Fruit fly (Drosophila melanogaster) whole organism, embryonic: ENCODE measurements around the gene Atg12.

Experiments
- CG10366 ChIP-seq: fragments of 200-800 bp; sonication (Bioruptor generic); IDR thresholded peaks from 2 replicates; pipeline ENCODE4 v1.3.6; 2022; ENCODE audit warnings: missing biosample characterization, missing genetic modification characterization
- CG10654 ChIP-seq: fragments of 200-800 bp; sonication (Bioruptor generic); optimal IDR thresholded peaks from 2 replicates; lab custom pipeline; 2016; ENCODE audit warnings: missing biosample characterization, missing genetic modification characterization
- CG10959 ChIP-seq: fragments of 200-800 bp; sonication (Bioruptor generic); IDR thresholded peaks from 2 replicates; pipeline ENCODE4 v1.3.6; 2022; ENCODE audit warnings: missing biosample characterization, missing genetic modification characterization
- CG11695 ChIP-seq: fragments of 200-800 bp; sonication (Bioruptor generic); IDR thresholded peaks from 3 replicates; pipeline ENCODE4 v1.3.6; 2022; ENCODE audit warnings: missing biosample characterization, missing genetic modification characterization
- CG14667 ChIP-seq: fragments of 200-800 bp; sonication (Bioruptor generic); IDR thresholded peaks from 2 replicates; pipeline ENCODE4 v1.3.6; 2022; ENCODE audit warnings: missing biosample characterization, missing genetic modification characterization
- CG1647 ChIP-seq: fragments of 200-800 bp; sonication (Bioruptor generic); optimal IDR thresholded peaks from 3 replicates; lab custom pipeline; 2016; ENCODE audit warnings: missing biosample characterization, missing genetic modification characterization
- CG17359 ChIP-seq: fragments of 200-800 bp; sonication (Bioruptor generic); optimal IDR thresholded peaks from 3 replicates; lab custom pipeline; 2018; ENCODE audit warnings: missing biosample characterization, mild to moderate bottlenecking, missing genetic modification characterization, moderate library complexity
- CG18262 ChIP-seq: fragments of 200-800 bp; optimal IDR thresholded peaks from 3 replicates; lab custom pipeline; 2019; ENCODE audit warnings: missing biosample characterization, mild to moderate bottlenecking, missing genetic modification characterization, moderate library complexity
- CG18599 ChIP-seq: fragments of 200-800 bp; sonication (Bioruptor generic); optimal IDR thresholded peaks from 3 replicates; lab custom pipeline; 2017; ENCODE audit warnings: missing biosample characterization, missing genetic modification characterization, mild to moderate bottlenecking, moderate library complexity, missing genetic modification reagents
- CG31441 ChIP-seq: fragments of 200-800 bp; sonication (Bioruptor generic); IDR thresholded peaks from 2 replicates; pipeline ENCODE4 v1.3.6; 2022; ENCODE audit warnings: missing biosample characterization, missing genetic modification characterization
- CG3407 ChIP-seq: fragments of 200-800 bp; sonication (Bioruptor generic); optimal IDR thresholded peaks from 2 replicates; lab custom pipeline; 2018; ENCODE audit warnings: missing biosample characterization, mild to moderate bottlenecking, missing genetic modification characterization
- CG43689 ChIP-seq: fragments of 200-800 bp; sonication (Bioruptor generic); IDR thresholded peaks from 2 replicates; pipeline ENCODE4 v1.3.6; 2022; ENCODE audit warnings: missing biosample characterization, missing genetic modification characterization
- CG6791 ChIP-seq: fragments of 200-800 bp; sonication (Bioruptor generic); IDR thresholded peaks from 3 replicates; pipeline ENCODE4 v1.3.6; 2022; ENCODE audit warnings: missing biosample characterization, missing genetic modification characterization; ENCODE audit not compliant: partially characterized antibody
- CG7745 ChIP-seq: fragments of 200-800 bp; sonication (Bioruptor generic); optimal IDR thresholded peaks from 2 replicates; lab custom pipeline; 2018; ENCODE audit warnings: missing biosample characterization, mild to moderate bottlenecking, missing genetic modification characterization, moderate library complexity
- CG7786 ChIP-seq: fragments of 200-800 bp; sonication (Bioruptor generic); optimal IDR thresholded peaks from 2 replicates; lab custom pipeline; 2016; ENCODE audit warnings: missing biosample characterization, missing genetic modification characterization
- CG9797 ChIP-seq: fragments of 200-800 bp; sonication (Bioruptor generic); optimal IDR thresholded peaks from 3 replicates; lab custom pipeline; 2018; ENCODE audit warnings: missing biosample characterization, mild to moderate bottlenecking, missing genetic modification characterization
- CG9932 ChIP-seq: fragments of 200-800 bp; sonication (Bioruptor generic); IDR thresholded peaks from 2 replicates; pipeline ENCODE4 v1.3.6; 2022; ENCODE audit warnings: missing biosample characterization, missing genetic modification characterization
- CTCF ChIP-seq: fragments of 200-800 bp; sonication (Bioruptor generic); optimal IDR thresholded peaks from 2 replicates; lab custom pipeline; 2017; ENCODE audit warnings: missing biosample characterization, mild to moderate bottlenecking, missing genetic modification characterization, moderate library complexity
- H2.0 ChIP-seq: fragments of 200-800 bp; sonication (Bioruptor generic); IDR thresholded peaks from 2 replicates; pipeline ENCODE4 v1.3.6; 2022; ENCODE audit warnings: missing biosample characterization, missing genetic modification characterization
- Hmx ChIP-seq: fragments of 200-800 bp; sonication (Bioruptor generic); optimal IDR thresholded peaks from 2 replicates; lab custom pipeline; 2016; ENCODE audit warnings: missing biosample characterization, missing genetic modification characterization
- NFAT ChIP-seq: fragments of 200-800 bp; sonication (Bioruptor generic); IDR thresholded peaks from 2 replicates; pipeline ENCODE4 v1.3.6; 2022; ENCODE audit warnings: missing biosample characterization, missing genetic modification characterization
- Oli ChIP-seq: fragments of 200-800 bp; sonication (Bioruptor generic); optimal IDR thresholded peaks from 2 replicates; lab custom pipeline; 2018; ENCODE audit warnings: missing biosample characterization, mild to moderate bottlenecking, missing genetic modification characterization, moderate library complexity
- Ptx1 ChIP-seq: fragments of 200-800 bp; sonication (Bioruptor generic); IDR thresholded peaks from 2 replicates; pipeline ENCODE4 v1.3.6; 2022; ENCODE audit warnings: missing biosample characterization, missing genetic modification characterization
- Spps ChIP-seq: fragments of 200-800 bp; sonication (Bioruptor generic); optimal IDR thresholded peaks from 2 replicates; lab custom pipeline; 2018; ENCODE audit warnings: missing biosample characterization, mild to moderate bottlenecking, missing genetic modification characterization
- Tbp ChIP-seq: fragments of >200 bp; optimal IDR thresholded peaks from 2 replicates; lab custom pipeline; 2018; ENCODE audit warnings: missing biosample characterization, missing genetic modification characterization
- Vsx1 ChIP-seq: fragments of 200-800 bp; sonication (Bioruptor generic); optimal IDR thresholded peaks from 2 replicates; lab custom pipeline; 2017; ENCODE audit warnings: missing biosample characterization, mild to moderate bottlenecking, missing genetic modification characterization, missing genetic modification reagents
- Xbp1 ChIP-seq: fragments of 200-800 bp; sonication (Bioruptor generic); optimal IDR thresholded peaks from 3 replicates; lab custom pipeline; 2016; ENCODE audit warnings: missing biosample characterization, mild to moderate bottlenecking, missing genetic modification characterization
- abd-A ChIP-seq: fragments of 200-800 bp; sonication (Bioruptor generic); optimal IDR thresholded peaks from 3 replicates; lab custom pipeline; 2019; ENCODE audit warnings: missing biosample characterization, mild to moderate bottlenecking, missing genetic modification characterization, moderate library complexity
- al ChIP-seq: fragments of 200-800 bp; sonication (Bioruptor generic); IDR thresholded peaks from 2 replicates; pipeline ENCODE4 v1.3.6; 2022; ENCODE audit warnings: missing biosample characterization, missing genetic modification characterization
- az2 ChIP-seq: fragments of 200-800 bp; sonication (Bioruptor generic); optimal IDR thresholded peaks from 3 replicates; lab custom pipeline; 2016; ENCODE audit warnings: missing biosample characterization, missing genetic modification characterization
- bowl ChIP-seq: fragments of 200-800 bp; sonication (Bioruptor generic); IDR thresholded peaks from 2 replicates; pipeline ENCODE4 v1.3.6; 2022; ENCODE audit warnings: missing biosample characterization, missing genetic modification characterization
- cato ChIP-seq: fragments of 200-800 bp; sonication (Bioruptor generic); optimal IDR thresholded peaks from 2 replicates; lab custom pipeline; 2016; ENCODE audit warnings: missing biosample characterization, missing genetic modification characterization, borderline replicate concordance
- chif ChIP-seq, 2 experiments: fragments of 200-800 bp; sonication (Bioruptor generic); optimal IDR thresholded peaks; 3 replicates each; lab custom pipeline; 2016; ENCODE audit warnings: missing biosample characterization in 2 of 2, missing genetic modification characterization in 2 of 2
- chinmo ChIP-seq: fragments of 200-800 bp; sonication (Bioruptor generic); IDR thresholded peaks from 4 replicates; pipeline ENCODE4 v1.3.6; 2022; ENCODE audit warnings: missing biosample characterization, missing genetic modification characterization; ENCODE audit not compliant: partially characterized antibody
- crp ChIP-seq, 2 experiments: fragments of 200-800 bp; sonication (Bioruptor generic); optimal IDR thresholded peaks; 2 replicates in 1 of 2; 3 replicates in 1 of 2; lab custom pipeline; 2017; ENCODE audit warnings: missing biosample characterization in 2 of 2, missing genetic modification characterization in 2 of 2, mild to moderate bottlenecking in 1 of 2, moderate library complexity in 1 of 2
- fu2 ChIP-seq: fragments of 200-800 bp; sonication (Bioruptor generic); optimal IDR thresholded peaks from 2 replicates; lab custom pipeline; 2016; ENCODE audit warnings: missing biosample characterization, missing genetic modification characterization
- gfzf ChIP-seq: fragments of 200-800 bp; sonication (Bioruptor generic); optimal IDR thresholded peaks from 2 replicates; lab custom pipeline; 2016; ENCODE audit warnings: missing biosample characterization, mild to moderate bottlenecking, missing genetic modification characterization, moderate library complexity
- grn ChIP-seq: fragments of 200-800 bp; sonication (Bioruptor generic); optimal IDR thresholded peaks from 3 replicates; lab custom pipeline; 2017; ENCODE audit warnings: missing biosample characterization, missing genetic modification characterization
- lbe ChIP-seq: fragments of 200-800 bp; sonication (Bioruptor generic); optimal IDR thresholded peaks from 2 replicates; lab custom pipeline; 2016; ENCODE audit warnings: missing biosample characterization, mild to moderate bottlenecking, missing genetic modification characterization
- luna ChIP-seq: fragments of 200-800 bp; sonication (Bioruptor generic); optimal IDR thresholded peaks from 2 replicates; lab custom pipeline; 2016; ENCODE audit warnings: missing biosample characterization, missing genetic modification characterization
- oc ChIP-seq: fragments of 200-800 bp; sonication (Bioruptor generic); optimal IDR thresholded peaks from 2 replicates; lab custom pipeline; 2018; ENCODE audit warnings: missing biosample characterization, mild to moderate bottlenecking, missing genetic modification characterization, moderate library complexity
- p53 ChIP-seq: fragments of 200-800 bp; sonication (Bioruptor generic); optimal IDR thresholded peaks from 2 replicates; lab custom pipeline; 2016; ENCODE audit warnings: missing biosample characterization, missing genetic modification characterization
- phol ChIP-seq: fragments of 200-800 bp; sonication (Bioruptor generic); optimal IDR thresholded peaks from 3 replicates; lab custom pipeline; 2018; ENCODE audit warnings: missing biosample characterization, mild to moderate bottlenecking, missing genetic modification characterization, moderate library complexity
- prd ChIP-seq, 3 experiments: fragments of >200 bp in 2 of 3; fragments of 200-800 bp in 1 of 3; sonication (Bioruptor generic) in 1 of 3; optimal IDR thresholded peaks in 2 of 3; IDR thresholded peaks in 1 of 3; 2 replicates in 2 of 3; 3 replicates in 1 of 3; pipeline versions ENCODE4 v1.3.6 to Lab custom; 2017 to 2022; ENCODE audit warnings: missing biosample characterization in 1 of 3, missing genetic modification characterization in 1 of 3
- pros ChIP-seq: fragments of 200-800 bp; sonication (Bioruptor generic); optimal IDR thresholded peaks from 3 replicates; lab custom pipeline; 2019; ENCODE audit warnings: missing biosample characterization, mild to moderate bottlenecking, missing genetic modification characterization, moderate library complexity
- scrt ChIP-seq: fragments of 200-800 bp; sonication (Bioruptor generic); optimal IDR thresholded peaks from 2 replicates; lab custom pipeline; 2018; ENCODE audit warnings: missing biosample characterization, mild to moderate bottlenecking, missing genetic modification characterization, moderate library complexity
- sens-2 ChIP-seq: fragments of 200-800 bp; sonication (Bioruptor generic); IDR thresholded peaks from 2 replicates; pipeline ENCODE4 v1.3.6; 2022; ENCODE audit warnings: missing biosample characterization, missing genetic modification characterization
- sob ChIP-seq: fragments of 200-800 bp; sonication (Bioruptor generic); IDR thresholded peaks from 2 replicates; pipeline ENCODE4 v1.3.6; 2022; ENCODE audit warnings: missing biosample characterization, missing genetic modification characterization
- sqz ChIP-seq: fragments of 200-800 bp; sonication (Bioruptor generic); optimal IDR thresholded peaks from 3 replicates; lab custom pipeline; 2018; ENCODE audit warnings: missing biosample characterization, mild to moderate bottlenecking, missing genetic modification characterization
- tna ChIP-seq: fragments of 200-800 bp; sonication (Bioruptor generic); IDR thresholded peaks from 2 replicates; pipeline ENCODE4 v1.3.6; 2022; ENCODE audit warnings: missing biosample characterization, missing genetic modification characterization; ENCODE audit not compliant: partially characterized antibody

The Atg12 gene

DNA sequence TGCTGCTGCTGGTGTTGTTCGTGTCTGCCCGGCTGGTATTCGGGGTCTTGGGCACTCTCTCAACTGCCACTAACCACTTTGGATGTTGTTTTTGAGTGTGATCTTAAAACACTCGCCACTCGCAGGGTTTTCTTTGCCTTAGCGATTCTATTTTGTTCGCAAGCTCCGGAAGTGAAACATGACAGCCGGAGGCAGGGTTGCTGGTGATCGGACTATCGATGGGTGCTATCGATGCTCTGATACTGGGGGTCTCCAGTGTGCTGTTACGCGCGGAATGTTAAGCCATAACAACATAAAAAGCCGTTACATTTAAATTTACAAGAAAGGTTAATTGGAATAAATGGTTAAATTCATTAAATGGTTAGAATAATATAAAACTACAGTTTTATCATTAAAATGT, 11.8 kb upstream of the Atg12 start, which contains the start of gene yps (continued):
- peak; percentile 81 for TF ChIP-seq Oli (tag; lab: Kevin White, UChicago)
- peak; percentile 92 for TF ChIP-seq CG1647 (GFP tag; lab: Kevin White, UChicago)
- TF ChIP-seq CG7786 (GFP tag; lab: Kevin White, UChicago), result peak; percentile 75
- no peak for TF ChIP-seq Tbp (GFP tag; lab: Kevin White, UChicago)
- TF ChIP-seq p53 (GFP tag; lab: Kevin White, UChicago), result peak; percentile 95
- peak; percentile 27 for TF ChIP-seq Hmx (GFP tag; lab: Kevin White, UChicago)
- peak; percentile 81 for TF ChIP-seq CG6791 (GFP tag; lab: Robert Waterston, UW)
- TF ChIP-seq CG9932 (GFP tag; lab: Robert Waterston, UW), result peak; percentile 82
- peak; percentile 24 for TF ChIP-seq pros (GFP tag; lab: Kevin White, UChicago)
- TF ChIP-seq chif (GFP tag; optimal IDR thresholded peaks at IDR 0.05; lab: Kevin White, UChicago), result peak; percentile 81 to 94
- peak; percentile 87 for TF ChIP-seq cato (GFP tag; lab: Kevin White, UChicago)
- peak; percentile 91 for TF ChIP-seq Xbp1 (GFP tag; lab: Kevin White, UChicago)
- peak; percentile 86 for TF ChIP-seq oc (tag; lab: Kevin White, UChicago)
- TF ChIP-seq CG11695, result peak; percentile 80
- TF ChIP-seq lbe (GFP tag; lab: Kevin White, UChicago), result peak; percentile 89
- TF ChIP-seq abd-A, result no peak
- peak; percentile 83 for TF ChIP-seq CG43689 (GFP tag; lab: Robert Waterston, UW)
- TF ChIP-seq sob (GFP tag; lab: Robert Waterston, UW), result peak; percentile 95
- no peak for TF ChIP-seq prd (optimal IDR thresholded peaks at IDR 0.05; lab: Kevin White, UChicago)
- TF ChIP-seq prd (GFP tag; IDR thresholded peaks at IDR 0.05; lab: Robert Waterston, UW), result peak; percentile 72; the same call in 2 of the 3 replicates
- TF ChIP-seq CG17359 (tag; lab: Kevin White, UChicago), result peak; percentile 93
- peak; percentile 73 for TF ChIP-seq CG9797
- peak; percentile 88 for TF ChIP-seq luna (GFP tag; lab: Kevin White, UChicago)
- TF ChIP-seq phol, result peak; percentile 90
- peak; percentile 92 for TF ChIP-seq CG10654 (GFP tag; lab: Kevin White, UChicago)
- peak; percentile 82 for TF ChIP-seq az2
- peak; percentile 93 for TF ChIP-seq scrt (GFP tag; lab: Kevin White, UChicago)
- peak; percentile 97 for TF ChIP-seq Vsx1
- peak; percentile 96 for TF ChIP-seq CG18599
- TF ChIP-seq CG3407, result peak; percentile 95
- no peak for TF ChIP-seq chinmo (GFP tag; lab: Robert Waterston, UW)
- TF ChIP-seq tna (GFP tag; lab: Robert Waterston, UW), result peak; percentile 42; the same call in 1 of the 2 replicates
- TF ChIP-seq sens-2, result peak; percentile 94
- TF ChIP-seq grn (GFP tag; lab: Kevin White, UChicago), result peak; percentile 87
- TF ChIP-seq fu2 (GFP tag; lab: Kevin White, UChicago), result peak; percentile 83
- peak; percentile 82 for TF ChIP-seq Ptx1
- peak; percentile 96 for TF ChIP-seq NFAT (GFP tag; lab: Robert Waterston, UW)
- TF ChIP-seq sqz (GFP tag; lab: Kevin White, UChicago), result peak; percentile 91
- peak; percentile 86 for TF ChIP-seq CG18262 (tag; lab: Kevin White, UChicago)
- TF ChIP-seq gfzf (GFP tag; lab: Kevin White, UChicago), result peak; percentile 39
- peak; percentile 64; the same call in 1 of the 2 replicates for TF ChIP-seq CG14667 (GFP tag; lab: Robert Waterston, UW)
- TF ChIP-seq Spps, result peak; percentile 80
- TF ChIP-seq H2.0 (GFP tag; lab: Robert Waterston, UW), result peak; percentile 84
- TF ChIP-seq al (GFP tag; lab: Robert Waterston, UW), result peak; percentile 73
- peak; percentile 86 for TF ChIP-seq CG10366 (GFP tag; lab: Robert Waterston, UW)
- TF ChIP-seq CG31441 (GFP tag; lab: Robert Waterston, UW), result peak; percentile 89
- peak in 1 of 2 experiments; percentile 66 for TF ChIP-seq crp (GFP tag; optimal IDR thresholded peaks at IDR 0.05; lab: Kevin White, UChicago)
- TF ChIP-seq CG7745, result peak; percentile 87
- peak; percentile 68 for TF ChIP-seq CTCF
- TF ChIP-seq bowl (GFP tag; lab: Robert Waterston, UW), result peak; percentile 80
- TF ChIP-seq CG10959 (GFP tag; lab: Robert Waterston, UW), result peak; percentile 88; the same call in 1 of the 2 replicates
